Worm (Caenorhabditis elegans): ENCODE results near the gene C34C12.2.
A peak's percentile ranks its signal among the peaks of the same experiment; 100 is the strongest.

The C34C12.2 gene

ce11 chrIII:3487133-3487532 lies 33.5 kb downstream of the C34C12.2 start:
- TF ChIP-seq madf-5 (GFP tag; IDR thresholded peaks at IDR 0.05) (no peak), snpc-1.2 (GFP tag; IDR thresholded peaks at IDR 0.05) (no peak), pqm-1 (tag; optimal IDR thresholded peaks at IDR 0.05) (no peak), tra-1 (GFP tag; IDR thresholded peaks at IDR 0.05) (no peak), tag-97 (GFP tag; IDR thresholded peaks at IDR 0.05) (no peak), lin-13 (GFP tag; optimal IDR thresholded peaks at IDR 0.05) (no peak), D1046.2 (GFP tag; IDR thresholded peaks at IDR 0.05) (no peak), mes-2 (tag; optimal IDR thresholded peaks at IDR 0.05; ENCODE audit: poor library complexity, severe bottlenecking) (no peak), nhr-6 (tag; optimal IDR thresholded peaks at IDR 0.05) (no peak)

ce11 chrIII:3488224-3488623 lies 34.6 kb downstream of the C34C12.2 start, which contains the start of gene C34C12.7:
Gene C34C12.7 (minus strand): TSS chrIII:3488341.
- TF ChIP-seq F26F4.8 (GFP tag; conservative IDR thresholded peaks at IDR 0.05) (no peak), aha-1 (tag) (no peak), nhr-77 (tag; optimal IDR thresholded peaks at IDR 0.05) (no peak), nhr-28 (tag; optimal IDR thresholded peaks at IDR 0.05) (peak; percentile 13)

- no peak for TF ChIP-seq egl-43 (GFP tag; IDR thresholded peaks at IDR 0.05)
- no peak for TF ChIP-seq hlh-11 (tag; optimal IDR thresholded peaks at IDR 0.05)
- no peak for TF ChIP-seq daf-12 (tag; optimal IDR thresholded peaks at IDR 0.05)
- TF ChIP-seq tra-1 (GFP tag; IDR thresholded peaks at IDR 0.05) = no peak
Measured at ce11 chrIII:3493138-3493537, 39.6 kb downstream of the C34C12.2 start, which contains the start of gene gly-14. Gene gly-14 (minus strand): TSS chrIII:3493238.

ce11 chrIII:3498957-3499356 lies 45.4 kb downstream of the C34C12.2 start, which contains the start of gene M01F1.9:
Gene M01F1.9 (minus strand): TSS chrIII:3499057.
- TF ChIP-seq dmd-8 (GFP tag; IDR thresholded peaks at IDR 0.05) = no peak
- no peak for TF ChIP-seq ceh-44 (GFP tag; IDR thresholded peaks at IDR 0.05)
- no peak for TF ChIP-seq ceh-62 (tag; optimal IDR thresholded peaks at IDR 0.05)
- TF ChIP-seq fkh-10 (GFP tag; optimal IDR thresholded peaks at IDR 0.05) = no peak
- no peak for TF ChIP-seq mdt-29 (GFP tag; IDR thresholded peaks at IDR 0.05)
- no peak for TF ChIP-seq snpc-4 (tag; optimal IDR thresholded peaks at IDR 0.05)
- no peak for TF ChIP-seq ctbp-1 (GFP tag; IDR thresholded peaks at IDR 0.05)
- no peak for TF ChIP-seq nhr-102 (tag; optimal IDR thresholded peaks at IDR 0.05)
- TF ChIP-seq vab-7 (GFP tag; IDR thresholded peaks at IDR 0.05) = no peak
- no peak for TF ChIP-seq ces-1 (GFP tag; optimal IDR thresholded peaks at IDR 0.05)
- no peak for TF ChIP-seq nhr-77 (tag; optimal IDR thresholded peaks at IDR 0.05)
- no peak for TF ChIP-seq nhr-48 (tag; optimal IDR thresholded peaks at IDR 0.05)
- no peak for TF ChIP-seq ceh-20 (GFP tag; IDR thresholded peaks at IDR 0.05)
- TF ChIP-seq attf-4 (tag; optimal IDR thresholded peaks at IDR 0.05) = no peak
- TF ChIP-seq lir-3 (tag; optimal IDR thresholded peaks at IDR 0.05) = no peak
- no peak for TF ChIP-seq madf-9 (GFP tag; conservative IDR thresholded peaks at IDR 0.05)
- no peak for TF ChIP-seq arid-1 (GFP tag; conservative IDR thresholded peaks at IDR 0.05)
- no peak for TF ChIP-seq nhr-237 (tag; optimal IDR thresholded peaks at IDR 0.05)

ce11 chrIII:3499850-3500249 lies 46.3 kb downstream of the C34C12.2 start:
- TF ChIP-seq daf-12 (tag; optimal IDR thresholded peaks at IDR 0.05) = no peak
- TF ChIP-seq R02D3.7 (tag; optimal IDR thresholded peaks at IDR 0.05) = no peak
- TF ChIP-seq lin-13 (GFP tag; optimal IDR thresholded peaks at IDR 0.05) = no peak
- TF ChIP-seq jun-1 (tag; optimal IDR thresholded peaks at IDR 0.05) = no peak
- TF ChIP-seq nhr-102 (tag; optimal IDR thresholded peaks at IDR 0.05) = no peak
- no peak for TF ChIP-seq F26F4.8 (GFP tag; conservative IDR thresholded peaks at IDR 0.05)
- TF ChIP-seq mdt-29 (GFP tag; IDR thresholded peaks at IDR 0.05) = no peak
- peak; percentile 48; the same call in 1 of the 2 replicates for TF ChIP-seq lim-7 (GFP tag; IDR thresholded peaks at IDR 0.05)
- peak; percentile 72 for TF ChIP-seq vab-7 (GFP tag; IDR thresholded peaks at IDR 0.05)
- no peak for TF ChIP-seq nhr-42 (GFP tag; IDR thresholded peaks at IDR 0.05)
- peak; percentile 78 for TF ChIP-seq ceh-20 (GFP tag; IDR thresholded peaks at IDR 0.05)
- no peak for TF ChIP-seq ceh-28 (tag; optimal IDR thresholded peaks at IDR 0.05)
- no peak for TF ChIP-seq zfp-3 (GFP tag; conservative IDR thresholded peaks at IDR 0.05)
- no peak for TF ChIP-seq unc-62 (GFP tag; optimal IDR thresholded peaks at IDR 0.05 in 1 of 2)
- no peak for TF ChIP-seq unc-62 (tag; optimal IDR thresholded peaks at IDR 0.05)
- no peak for TF ChIP-seq egl-27 (tag; optimal IDR thresholded peaks at IDR 0.05)
- no peak for TF ChIP-seq lsy-2 (tag; optimal IDR thresholded peaks at IDR 0.05)
- no peak for TF ChIP-seq saeg-2 (GFP tag; IDR thresholded peaks at IDR 0.05)
- no peak for TF ChIP-seq nhr-76 (tag; optimal IDR thresholded peaks at IDR 0.05)
- peak; percentile 51; the same call in 1 of the 2 replicates for TF ChIP-seq hmg-1.1 (GFP tag; IDR thresholded peaks at IDR 0.05)
- TF ChIP-seq skn-1 (tag; optimal IDR thresholded peaks at IDR 0.05) = no peak
